Fruit fly (Drosophila melanogaster) whole organism, prepupa: Measurements from ENCODE around the gene CG14401.
A peak's percentile ranks its signal among the peaks of the same experiment; 100 is the strongest.

Experiments
- CG10669 ChIP-seq: fragments of 200-800 bp; sonication (Bioruptor generic); optimal IDR thresholded peaks from 3 replicates; lab custom pipeline; 2018; ENCODE audit warnings: missing biosample characterization, mild to moderate bottlenecking, missing genetic modification characterization, moderate library complexity
- CG11294 ChIP-seq: fragments of 200-800 bp; sonication (Bioruptor generic); IDR thresholded peaks from 2 replicates; pipeline ENCODE4 v1.3.6; 2022; ENCODE audit warnings: missing biosample characterization, missing genetic modification characterization
- CG15336 ChIP-seq: fragments of 200-800 bp; sonication (Bioruptor generic); IDR thresholded peaks from 2 replicates; pipeline ENCODE4 v1.3.6; 2022; ENCODE audit warnings: missing biosample characterization, missing genetic modification characterization
- CG1621 ChIP-seq: fragments of 200-800 bp; sonication (Bioruptor generic); optimal IDR thresholded peaks from 3 replicates; lab custom pipeline; 2018; ENCODE audit warnings: missing biosample characterization, mild to moderate bottlenecking, missing genetic modification characterization
- CG32006 ChIP-seq: fragments of 200-800 bp; sonication (Bioruptor generic); optimal IDR thresholded peaks from 3 replicates; lab custom pipeline; 2017; ENCODE audit warnings: missing biosample characterization, mild to moderate bottlenecking, missing genetic modification characterization
- CG4318 ChIP-seq: fragments of 200-800 bp; sonication (Bioruptor generic); optimal IDR thresholded peaks from 3 replicates; lab custom pipeline; 2017; ENCODE audit warnings: missing biosample characterization, mild to moderate bottlenecking, missing genetic modification characterization
- CG6163 ChIP-seq: fragments of 200-800 bp; sonication (Bioruptor generic); IDR thresholded peaks from 3 replicates; pipeline ENCODE4 v1.3.6; 2022; ENCODE audit warnings: missing biosample characterization, missing genetic modification characterization
- CG6276 ChIP-seq: fragments of 200-800 bp; sonication (Bioruptor generic); optimal IDR thresholded peaks from 2 replicates; lab custom pipeline; 2017; ENCODE audit warnings: missing biosample characterization, mild to moderate bottlenecking, missing genetic modification characterization
- CG6792 ChIP-seq: fragments of 200-800 bp; sonication (Bioruptor generic); optimal IDR thresholded peaks from 3 replicates; lab custom pipeline; 2016; ENCODE audit warnings: missing biosample characterization, missing genetic modification characterization
- CG7368 ChIP-seq: fragments of 200-800 bp; sonication (Bioruptor generic); optimal IDR thresholded peaks from 3 replicates; lab custom pipeline; 2016; ENCODE audit warnings: missing biosample characterization, missing genetic modification characterization
- CG8119 ChIP-seq: fragments of 200-800 bp; sonication (Bioruptor generic); IDR thresholded peaks from 3 replicates; pipeline ENCODE4 v1.3.6; 2022; ENCODE audit warnings: missing biosample characterization, missing genetic modification characterization
- CG9139 ChIP-seq: fragments of 200-800 bp; sonication (Bioruptor generic); optimal IDR thresholded peaks from 3 replicates; lab custom pipeline; 2017; ENCODE audit warnings: missing biosample characterization, mild to moderate bottlenecking, missing genetic modification characterization
- Eip78C ChIP-seq: fragments of 200-800 bp; sonication (Bioruptor generic); peaks from one replicate; lab custom pipeline; 2016; ENCODE audit warnings: missing biosample characterization, missing genetic modification characterization
- Ets21C ChIP-seq: fragments of 200-800 bp; sonication (Bioruptor generic); optimal IDR thresholded peaks from 3 replicates; lab custom pipeline; 2016; ENCODE audit warnings: missing biosample characterization, missing genetic modification characterization
- Ets96B ChIP-seq: fragments of 200-800 bp; optimal IDR thresholded peaks from 2 replicates; lab custom pipeline; 2019; ENCODE audit warnings: missing biosample characterization, mild to moderate bottlenecking, missing genetic modification characterization, moderate library complexity
- Hr4 ChIP-seq: fragments of 200-800 bp; sonication (Bioruptor generic); optimal IDR thresholded peaks from 3 replicates; lab custom pipeline; 2016; ENCODE audit warnings: missing biosample characterization, missing genetic modification characterization
- Lpt ChIP-seq: fragments of 200-800 bp; sonication (Bioruptor generic); optimal IDR thresholded peaks from 3 replicates; lab custom pipeline; 2016; ENCODE audit warnings: missing biosample characterization, missing genetic modification characterization
- Met ChIP-seq: fragments of 200-800 bp; sonication (Bioruptor generic); optimal IDR thresholded peaks from 3 replicates; lab custom pipeline; 2016; ENCODE audit warnings: missing biosample characterization, missing genetic modification characterization
- OdsH ChIP-seq: fragments of 200-800 bp; sonication (Bioruptor generic); optimal IDR thresholded peaks from 3 replicates; lab custom pipeline; 2016; ENCODE audit warnings: missing biosample characterization, missing genetic modification characterization
- Sox14 ChIP-seq: fragments of 200-800 bp; sonication (Bioruptor generic); optimal IDR thresholded peaks from 3 replicates; lab custom pipeline; 2016; ENCODE audit warnings: missing biosample characterization, missing genetic modification characterization
- Sox15 ChIP-seq: fragments of 200-800 bp; sonication (Bioruptor generic); optimal IDR thresholded peaks from 3 replicates; lab custom pipeline; 2016; ENCODE audit warnings: missing biosample characterization, missing genetic modification characterization
- achi ChIP-seq: fragments of 200-800 bp; sonication (Bioruptor generic); optimal IDR thresholded peaks from 3 replicates; lab custom pipeline; 2016; ENCODE audit warnings: missing biosample characterization, missing genetic modification characterization
- cyc ChIP-seq: fragments of 200-800 bp; sonication (Bioruptor generic); optimal IDR thresholded peaks from 3 replicates; lab custom pipeline; 2016; ENCODE audit warnings: missing biosample characterization, missing genetic modification characterization
- eg ChIP-seq: fragments of 200-800 bp; sonication (Bioruptor generic); IDR thresholded peaks from 3 replicates; pipeline ENCODE4 v1.3.6; 2022; ENCODE audit warnings: missing biosample characterization, missing genetic modification characterization
- fd59A ChIP-seq: fragments of 200-800 bp; sonication (Bioruptor generic); optimal IDR thresholded peaks from 2 replicates; lab custom pipeline; 2017; ENCODE audit warnings: missing biosample characterization, mild to moderate bottlenecking, missing genetic modification characterization, missing genetic modification reagents
- fd85E ChIP-seq: fragments of 200-800 bp; sonication (Bioruptor generic); optimal IDR thresholded peaks from 3 replicates; lab custom pipeline; 2016; ENCODE audit warnings: missing biosample characterization, missing genetic modification characterization
- fkh ChIP-seq: fragments of 200-800 bp; sonication (Bioruptor generic); optimal IDR thresholded peaks from 3 replicates; lab custom pipeline; 2017; ENCODE audit warnings: missing biosample characterization, mild to moderate bottlenecking, missing genetic modification characterization, moderate library complexity
- net ChIP-seq: fragments of 200-800 bp; sonication (Bioruptor generic); optimal IDR thresholded peaks from 3 replicates; lab custom pipeline; 2016; ENCODE audit warnings: missing biosample characterization, missing genetic modification characterization
- pdm3 ChIP-seq: fragments of 200-800 bp; sonication (Bioruptor generic); optimal IDR thresholded peaks from 3 replicates; lab custom pipeline; 2016; ENCODE audit warnings: missing biosample characterization, missing genetic modification characterization
- salr ChIP-seq, 2 experiments: fragments of 200-800 bp; sonication (Bioruptor generic); optimal IDR thresholded peaks; 3 replicates each; lab custom pipeline; 2016 to 2018; ENCODE audit warnings: missing biosample characterization in 2 of 2, missing genetic modification characterization in 2 of 2, mild to moderate bottlenecking in 1 of 2
- spab ChIP-seq: fragments of 200-800 bp; sonication (Bioruptor generic); optimal IDR thresholded peaks from 2 replicates; lab custom pipeline; 2017; ENCODE audit warnings: missing biosample characterization, mild to moderate bottlenecking, missing genetic modification characterization, missing genetic modification reagents
- ss ChIP-seq, 2 experiments: fragments of 200-800 bp; sonication (Bioruptor generic); optimal IDR thresholded peaks; 2 replicates in 1 of 2; 3 replicates in 1 of 2; lab custom pipeline; 2017 to 2018; ENCODE audit warnings: mild to moderate bottlenecking in 2 of 2, missing biosample characterization in 2 of 2, missing genetic modification characterization in 2 of 2, moderate library complexity in 1 of 2
- topi ChIP-seq: fragments of 200-800 bp; sonication (Bioruptor generic); optimal IDR thresholded peaks from 3 replicates; lab custom pipeline; 2016; ENCODE audit warnings: missing biosample characterization, missing genetic modification characterization

Gene CG14401

DNA sequence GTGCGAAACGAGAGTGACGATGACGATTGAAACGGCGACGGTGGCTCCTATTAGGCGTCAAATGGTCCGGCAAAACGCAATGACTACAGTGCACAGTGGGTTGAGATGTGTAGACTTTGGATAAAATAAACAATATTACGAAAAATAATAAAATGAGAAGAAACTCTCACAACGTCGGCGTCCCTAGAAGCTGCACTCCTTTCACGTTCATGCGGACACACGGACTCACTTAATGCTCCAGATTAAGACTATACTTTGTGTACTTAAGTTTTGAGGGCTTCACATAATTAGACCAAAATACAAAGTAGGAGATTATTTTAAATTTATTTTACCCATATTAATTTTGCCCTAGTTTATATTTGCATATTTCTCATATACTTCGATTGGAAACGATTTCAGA lies 29.6 kb upstream of the CG14401 start (continued):
- no peak for TF ChIP-seq pdm3
- TF ChIP-seq, all 60 proteins: peak for 5

DNA sequence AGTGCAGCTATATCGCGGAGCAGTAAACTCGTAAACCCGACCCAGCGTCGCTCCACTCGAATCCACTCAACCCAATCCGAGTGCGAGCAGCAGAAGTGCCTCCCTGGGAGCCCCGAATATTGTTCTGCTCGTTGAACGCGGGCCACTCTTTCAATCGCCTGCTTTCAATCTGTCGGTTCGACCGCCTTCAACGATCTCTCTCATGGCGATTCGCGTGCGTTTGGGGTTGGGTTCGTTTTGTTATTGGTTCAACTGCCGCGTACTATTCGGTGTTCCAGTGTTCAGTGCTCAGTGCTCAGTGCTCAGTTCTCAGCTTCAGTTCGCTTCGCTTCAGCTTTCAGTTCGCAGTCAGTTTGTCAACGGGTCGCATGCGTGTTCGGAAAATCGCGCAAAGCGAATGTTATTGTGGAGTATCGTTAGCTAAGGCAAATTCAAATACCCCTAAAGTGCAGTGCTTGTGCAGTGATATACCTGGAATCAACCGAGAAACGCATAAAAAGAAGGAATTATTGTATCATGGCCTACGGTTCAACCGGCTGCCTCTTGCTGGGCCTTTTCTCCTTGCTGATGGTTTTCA lies 29.1 kb upstream of the CG14401 start, which contains the start of gene CG31676:
Gene CG31676 (plus strand): TSS at position 289 of the 577 bp plus-strand sequence.
- TF ChIP-seq eg (GFP tag; lab: Robert Waterston, UW) (peak; percentile 5; the same call in 1 of the 3 replicates), CG8119 (0 out of 3 replicates have a peak, but pooled peaks have one; percentile 19), ss (GFP tag; optimal IDR thresholded peaks at IDR 0.05; lab: Kevin White, UChicago) (no peak), CG6163 (0 out of 3 replicates have a peak, but pooled peaks have one; percentile 36), fd85E (GFP tag; lab: Kevin White, UChicago) (no peak), Eip78C (GFP tag; lab: Kevin White, UChicago) (peak; percentile 73)

DNA sequence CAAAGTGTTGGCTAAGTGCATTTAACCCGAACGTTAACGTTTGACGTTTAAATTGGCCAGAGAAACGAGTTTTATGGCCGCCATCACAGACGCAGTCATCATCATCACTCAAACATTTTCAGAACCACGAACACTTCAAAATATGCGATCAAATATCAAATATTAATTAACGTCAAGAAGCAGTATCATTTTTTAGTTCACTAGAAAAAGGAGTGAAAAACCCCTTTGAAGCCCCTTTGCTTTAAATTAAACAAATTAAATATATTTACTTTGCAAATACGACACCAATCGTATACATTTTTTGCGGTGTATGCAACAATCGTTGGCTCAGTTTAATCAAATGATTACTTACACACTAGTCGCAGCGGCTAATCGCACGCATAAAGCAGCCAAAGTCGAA lies 25.3 kb upstream of the CG14401 start:
- peak; percentile 11 for TF ChIP-seq Lpt
- no peak for TF ChIP-seq CG9139 (GFP tag; lab: Kevin White, UChicago)
- TF ChIP-seq CG15336, result peak; percentile 59
- peak; percentile 15 for TF ChIP-seq achi (GFP tag; lab: Kevin White, UChicago)
- peak; percentile 28 for TF ChIP-seq CG4318
- TF ChIP-seq CG6276, result peak; percentile 51
- no peak for TF ChIP-seq CG11294 (GFP tag; lab: Robert Waterston, UW)
- no peak for TF ChIP-seq CG1621 (tag; lab: Kevin White, UChicago)
- no peak for TF ChIP-seq fd59A
- no peak for TF ChIP-seq fd85E (GFP tag; lab: Kevin White, UChicago)
- peak; percentile 51; the same call in 2 of the 3 replicates for TF ChIP-seq CG8119
- TF ChIP-seq Ets21C (GFP tag; lab: Kevin White, UChicago), result no peak
- no peak for TF ChIP-seq cyc (GFP tag; lab: Kevin White, UChicago)
- peak; percentile 64 for TF ChIP-seq Eip78C (GFP tag; lab: Kevin White, UChicago)
- peak; percentile 69 for TF ChIP-seq Hr4 (GFP tag; lab: Kevin White, UChicago)
- TF ChIP-seq net (GFP tag; lab: Kevin White, UChicago), result peak; percentile 4
- no peak for TF ChIP-seq CG10669 (GFP tag; lab: Kevin White, UChicago)
- peak; percentile 25 for TF ChIP-seq pdm3
- no peak for TF ChIP-seq CG6163
- TF ChIP-seq eg (GFP tag; lab: Robert Waterston, UW), result peak; percentile 64
- TF ChIP-seq salr (GFP tag; optimal IDR thresholded peaks at IDR 0.05; lab: Kevin White, UChicago), result peak in 1 of 2 experiments; percentile 57
- no peak for TF ChIP-seq CG7368 (GFP tag; lab: Kevin White, UChicago)
- peak; percentile 25 for TF ChIP-seq OdsH (GFP tag; lab: Kevin White, UChicago)
- no peak for TF ChIP-seq CG6792 (GFP tag; lab: Kevin White, UChicago)
- TF ChIP-seq CG32006 (GFP tag; lab: Kevin White, UChicago), result peak; percentile 72

DNA sequence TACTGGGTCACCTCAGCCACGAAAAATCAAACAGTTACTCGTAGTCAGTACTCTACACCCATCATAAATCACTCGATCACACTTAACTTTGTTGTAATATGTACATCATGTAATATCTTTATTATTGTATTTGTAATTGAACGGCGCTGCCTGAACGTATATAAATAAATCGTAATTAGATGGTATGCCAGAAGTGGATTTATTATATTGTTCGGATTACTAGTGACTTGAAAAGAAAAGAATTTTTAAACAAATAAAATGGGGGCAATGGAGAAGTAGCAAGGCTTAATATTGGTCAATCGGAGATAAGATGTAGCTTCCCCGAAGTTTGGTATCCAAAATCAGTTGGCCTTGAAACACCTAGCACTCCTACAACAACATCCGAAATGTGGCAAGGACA lies 20.7 kb upstream of the CG14401 start, which contains the start of gene CG14402:
Gene CG14402 (plus strand): TSS at position 301 of the 400 bp plus-strand sequence.
- no peak for TF ChIP-seq CG7368 (GFP tag; lab: Kevin White, UChicago)
- no peak for TF ChIP-seq Met (GFP tag; lab: Kevin White, UChicago)
- TF ChIP-seq Sox14 (GFP tag; lab: Kevin White, UChicago), result no peak

DNA sequence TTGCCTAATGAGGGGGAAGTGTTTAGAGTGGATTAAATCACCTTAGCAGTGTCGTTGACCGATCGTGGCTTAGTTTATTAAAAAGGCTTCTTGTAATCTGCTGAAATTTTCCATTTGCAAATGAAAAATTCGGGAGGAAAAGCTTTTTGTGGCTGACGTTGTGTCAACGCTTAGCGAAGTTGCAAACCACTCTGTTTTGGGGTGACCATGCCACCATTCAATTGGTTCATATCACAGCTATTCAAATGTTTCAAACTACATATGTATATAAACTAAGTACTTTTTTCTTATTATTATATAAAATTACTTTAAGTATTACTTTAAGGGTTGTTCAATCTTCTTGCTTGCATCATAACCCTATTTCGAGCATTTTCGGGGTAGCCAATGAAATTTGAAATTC lies 18.1 kb upstream of the CG14401 start:
- TF ChIP-seq Eip78C (GFP tag; lab: Kevin White, UChicago), result peak; percentile 14
- no peak for TF ChIP-seq Sox15 (GFP tag; lab: Kevin White, UChicago)
- TF ChIP-seq cyc (GFP tag; lab: Kevin White, UChicago), result no peak
- TF ChIP-seq topi (GFP tag; lab: Kevin White, UChicago), result no peak
- no peak for TF ChIP-seq CG6792 (GFP tag; lab: Kevin White, UChicago)
- no peak for TF ChIP-seq Ets96B (tag; lab: Kevin White, UChicago)
- no peak for TF ChIP-seq fkh (GFP tag; lab: Kevin White, UChicago)
- no peak for TF ChIP-seq spab (GFP tag; lab: Kevin White, UChicago)
